Worm (Caenorhabditis elegans): ENCODE results near the gene C06G3.3.

C06G3.3 gene

ce11 chrIV:7044552-7045139, 8.7 kb downstream of the C06G3.3 start, which contains the start of gene tin-9.1 (continued):
- TF ChIP-seq hlh-4 (tag; optimal IDR thresholded peaks at IDR 0.05): no peak
- TF ChIP-seq sptf-1 (tag; optimal IDR thresholded peaks at IDR 0.05): no peak
- TF ChIP-seq dsc-1 (tag; optimal IDR thresholded peaks at IDR 0.05): peak; percentile 85
- TF ChIP-seq elt-2 (tag; optimal IDR thresholded peaks at IDR 0.05): peak; percentile 30
- peak; percentile 84 for TF ChIP-seq xbp-1 (tag; optimal IDR thresholded peaks at IDR 0.05)
- TF ChIP-seq lsy-2 (tag; optimal IDR thresholded peaks at IDR 0.05): peak; percentile 89 to 92
- TF ChIP-seq mdl-1 (tag; optimal IDR thresholded peaks at IDR 0.05): peak in 1 of 2 experiments; percentile 72
- no peak for TF ChIP-seq ets-5 (GFP tag; IDR thresholded peaks at IDR 0.05)
- peak; percentile 72 for TF ChIP-seq jun-1 (tag; optimal IDR thresholded peaks at IDR 0.05)
- TF ChIP-seq pag-3 (tag; optimal IDR thresholded peaks at IDR 0.05; ENCODE audit: borderline replicate concordance, insufficient read depth): no peak

- TF ChIP-seq C16A3.4 (tag; optimal IDR thresholded peaks at IDR 0.05): no peak
- no peak for TF ChIP-seq blmp-1 (tag; optimal IDR thresholded peaks at IDR 0.05)
- TF ChIP-seq irx-1 (tag; optimal IDR thresholded peaks at IDR 0.05): no peak
- TF ChIP-seq fkh-10 (GFP tag; optimal IDR thresholded peaks at IDR 0.05): no peak
- peak; percentile 51 for TF ChIP-seq ceh-8 (GFP tag; optimal IDR thresholded peaks at IDR 0.05)
- no peak for TF ChIP-seq ceh-90 (tag; optimal IDR thresholded peaks at IDR 0.05)
- TF ChIP-seq hlh-4 (tag; optimal IDR thresholded peaks at IDR 0.05): no peak
- no peak for TF ChIP-seq egl-13 (tag; optimal IDR thresholded peaks at IDR 0.05)
- no peak for TF ChIP-seq pag-3 (tag; optimal IDR thresholded peaks at IDR 0.05; ENCODE audit: borderline replicate concordance, insufficient read depth)
- no peak for TF ChIP-seq nhr-77 (tag; optimal IDR thresholded peaks at IDR 0.05)
- no peak for TF ChIP-seq ceh-88 (GFP tag; IDR thresholded peaks at IDR 0.05)
- TF ChIP-seq egl-27 (tag; optimal IDR thresholded peaks at IDR 0.05): no peak
- no peak for TF ChIP-seq unc-62 (GFP tag; optimal IDR thresholded peaks at IDR 0.05)
- TF ChIP-seq nhr-47 (tag; optimal IDR thresholded peaks at IDR 0.05): peak; percentile 24
- no peak for TF ChIP-seq ets-5 (GFP tag; IDR thresholded peaks at IDR 0.05)
- TF ChIP-seq nhr-28 (tag; optimal IDR thresholded peaks at IDR 0.05): no peak
- TF ChIP-seq snpc-4 (tag; optimal IDR thresholded peaks at IDR 0.05): no peak
- peak; percentile 73 for TF ChIP-seq fkh-8 (tag; optimal IDR thresholded peaks at IDR 0.05)
- TF ChIP-seq mdl-1 (tag; optimal IDR thresholded peaks at IDR 0.05): no peak
- peak; percentile 9 for TF ChIP-seq nhr-71 (tag; optimal IDR thresholded peaks at IDR 0.05)
- no peak for TF ChIP-seq efl-1 (optimal IDR thresholded peaks at IDR 0.05)
- no peak for TF ChIP-seq efl-1 (GFP tag; optimal IDR thresholded peaks at IDR 0.05 in 1 of 2)
- TF ChIP-seq unc-30 (tag; optimal IDR thresholded peaks at IDR 0.05): no peak
- TF ChIP-seq dsc-1 (tag; optimal IDR thresholded peaks at IDR 0.05): peak; percentile 83
Observed at ce11 chrIV:7045362-7045936, 9.5 kb downstream of the C06G3.3 start.

DNA sequence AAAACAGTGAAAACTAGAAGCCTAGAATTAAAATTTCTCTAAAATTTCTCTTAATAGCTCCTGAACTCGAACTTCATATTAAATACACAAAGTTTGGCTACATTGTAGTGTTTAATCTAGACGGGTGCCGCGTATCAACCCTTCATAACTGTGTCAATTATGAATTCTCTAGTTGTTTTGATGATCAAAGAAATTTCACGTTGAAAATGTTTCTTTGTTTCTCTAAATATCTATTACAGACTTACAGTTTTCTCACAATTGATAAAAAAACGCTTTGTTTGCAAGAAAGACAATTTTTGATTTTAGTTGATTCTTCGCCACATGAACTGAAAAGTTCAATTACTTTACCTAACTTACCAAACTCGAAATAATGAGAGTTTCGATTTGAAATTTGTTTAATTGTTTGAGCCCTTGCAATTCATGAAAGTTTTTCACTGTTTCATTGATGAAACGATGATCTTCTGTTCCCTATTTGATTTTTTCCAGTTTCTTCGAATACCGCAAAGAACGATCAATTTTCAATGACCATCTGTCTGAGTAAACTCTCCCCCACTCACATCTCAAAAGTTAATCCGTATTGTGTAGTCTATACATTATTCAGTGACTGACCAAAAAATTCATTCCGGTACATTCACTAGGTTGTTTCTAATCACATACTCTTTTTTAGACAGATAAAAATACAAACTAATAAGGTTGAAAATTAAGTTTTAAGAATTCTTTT, 10.9 kb downstream of the C06G3.3 start:
- peak; percentile 63 for TF ChIP-seq fkh-8 (tag; optimal IDR thresholded peaks at IDR 0.05)
- peak; percentile 13 for TF ChIP-seq pax-3 (tag; optimal IDR thresholded peaks at IDR 0.05)
- TF ChIP-seq lir-3 (tag; optimal IDR thresholded peaks at IDR 0.05; ENCODE audit: poor library complexity): no peak
- TF ChIP-seq dsc-1 (tag; optimal IDR thresholded peaks at IDR 0.05): no peak
- TF ChIP-seq nhr-19 (GFP tag; conservative IDR thresholded peaks at IDR 0.05): peak; percentile 96
- TF ChIP-seq nhr-20 (tag; optimal IDR thresholded peaks at IDR 0.05): peak; percentile 74
- peak; percentile 18 for TF ChIP-seq sox-4 (tag; optimal IDR thresholded peaks at IDR 0.05)
- TF ChIP-seq nhr-71 (tag; optimal IDR thresholded peaks at IDR 0.05): peak; percentile 76
- TF ChIP-seq vab-15 (tag; optimal IDR thresholded peaks at IDR 0.05): no peak
- TF ChIP-seq sup-37 (GFP tag; optimal IDR thresholded peaks at IDR 0.05): no peak
- peak; percentile 33; the same call in 1 of the 2 replicates for TF ChIP-seq grh-1 (GFP tag; IDR thresholded peaks at IDR 0.05)
- TF ChIP-seq swsn-7 (tag; optimal IDR thresholded peaks at IDR 0.05): peak; percentile 29
- TF ChIP-seq snu-23 (GFP tag; optimal IDR thresholded peaks at IDR 0.05): peak; percentile 66
- peak in 1 of 2 experiments; percentile 37 for TF ChIP-seq lsy-2 (tag; optimal IDR thresholded peaks at IDR 0.05)
- TF ChIP-seq lin-14 (GFP tag; optimal IDR thresholded peaks at IDR 0.05): peak; percentile 56
- TF ChIP-seq mep-1 (tag; optimal IDR thresholded peaks at IDR 0.05): peak; percentile 46
- TF ChIP-seq ztf-4 (tag; optimal IDR thresholded peaks at IDR 0.05): peak; percentile 38
- peak; percentile 51 for TF ChIP-seq nhr-47 (tag; optimal IDR thresholded peaks at IDR 0.05)

Data from whole organism, L1 larva.